Fruit fly (Drosophila melanogaster) whole organism, embryonic: ENCODE results near the gene uncNacbeta.
A peak's percentile ranks its signal among the peaks of the same experiment; 100 is the strongest.

Experiments used
- Atf6 ChIP-seq: fragments of 200-800 bp; sonication (Bioruptor generic); IDR thresholded peaks from 2 replicates; pipeline ENCODE4 v1.3.6; 2022; ENCODE audit warnings: missing biosample characterization, missing genetic modification characterization
- Awh ChIP-seq: fragments of 200-800 bp; sonication (Bioruptor generic); IDR thresholded peaks from 2 replicates; pipeline ENCODE4, ENCODE4 v1.3.6; 2022; ENCODE audit warnings: missing biosample characterization, missing genetic modification characterization
- Bteb2 ChIP-seq: fragments of 200-800 bp; sonication (Bioruptor generic); optimal IDR thresholded peaks from 2 replicates; lab custom pipeline; 2016; ENCODE audit warnings: missing biosample characterization, missing genetic modification characterization
- CG10274 ChIP-seq: fragments of 200-800 bp; sonication (Bioruptor generic); optimal IDR thresholded peaks from 3 replicates; lab custom pipeline; 2017; ENCODE audit warnings: missing biosample characterization, mild to moderate bottlenecking, missing genetic modification characterization
- CG11560 ChIP-seq: fragments of 200-800 bp; sonication (Bioruptor generic); IDR thresholded peaks from 3 replicates; pipeline ENCODE4 v1.3.6; 2022; ENCODE audit warnings: missing biosample characterization, missing genetic modification characterization
- CG11695 ChIP-seq: fragments of 200-800 bp; sonication (Bioruptor generic); IDR thresholded peaks from 3 replicates; pipeline ENCODE4 v1.3.6; 2022; ENCODE audit warnings: missing biosample characterization, missing genetic modification characterization
- CG11696 ChIP-seq: fragments of 200-800 bp; sonication (Bioruptor generic); IDR thresholded peaks from 2 replicates; pipeline ENCODE4 v1.3.6; 2022; ENCODE audit warnings: missing biosample characterization, missing genetic modification characterization
- CG13894 ChIP-seq: fragments of 200-800 bp; sonication (Bioruptor generic); optimal IDR thresholded peaks from 3 replicates; lab custom pipeline; 2018; ENCODE audit warnings: missing biosample characterization, mild to moderate bottlenecking, missing genetic modification characterization, moderate library complexity
- CG15269 ChIP-seq: fragments of 200-800 bp; sonication (Bioruptor generic); optimal IDR thresholded peaks from 2 replicates; lab custom pipeline; 2018; ENCODE audit warnings: missing biosample characterization, mild to moderate bottlenecking, missing genetic modification characterization, moderate library complexity
- CG17359 ChIP-seq: fragments of 200-800 bp; sonication (Bioruptor generic); optimal IDR thresholded peaks from 3 replicates; lab custom pipeline; 2018; ENCODE audit warnings: missing biosample characterization, mild to moderate bottlenecking, missing genetic modification characterization, moderate library complexity
- CG17361 ChIP-seq: fragments of 200-800 bp; sonication (Bioruptor generic); IDR thresholded peaks from 3 replicates; pipeline ENCODE4 v1.3.6; 2022; ENCODE audit warnings: missing biosample characterization, missing genetic modification characterization
- CG2712 ChIP-seq: fragments of 200-800 bp; optimal IDR thresholded peaks from 3 replicates; lab custom pipeline; 2019; ENCODE audit warnings: missing biosample characterization, mild to moderate bottlenecking, missing genetic modification characterization, moderate library complexity
- CG3163 ChIP-seq: fragments of 200-800 bp; sonication (Bioruptor generic); optimal IDR thresholded peaks from 3 replicates; lab custom pipeline; 2016; ENCODE audit warnings: missing biosample characterization, missing genetic modification characterization
- CG4424 ChIP-seq: fragments of 200-800 bp; sonication (Bioruptor generic); optimal IDR thresholded peaks from 3 replicates; lab custom pipeline; 2016; ENCODE audit warnings: missing biosample characterization, missing genetic modification characterization
- CG4730 ChIP-seq: fragments of 200-800 bp; sonication (Bioruptor generic); IDR thresholded peaks from 2 replicates; pipeline ENCODE4 v1.3.6; 2022; ENCODE audit warnings: missing biosample characterization, missing genetic modification characterization
- CG6254 ChIP-seq: fragments of 200-800 bp; sonication (Bioruptor generic); optimal IDR thresholded peaks from 3 replicates; lab custom pipeline; 2017; ENCODE audit warnings: mild to moderate bottlenecking, missing biosample characterization, missing genetic modification reagents, missing genetic modification characterization
- CG6791 ChIP-seq: fragments of 200-800 bp; sonication (Bioruptor generic); IDR thresholded peaks from 3 replicates; pipeline ENCODE4 v1.3.6; 2022; ENCODE audit warnings: missing biosample characterization, missing genetic modification characterization; ENCODE audit not compliant: partially characterized antibody
- CG7745 ChIP-seq: fragments of 200-800 bp; sonication (Bioruptor generic); optimal IDR thresholded peaks from 2 replicates; lab custom pipeline; 2018; ENCODE audit warnings: missing biosample characterization, mild to moderate bottlenecking, missing genetic modification characterization, moderate library complexity
- CG7786 ChIP-seq: fragments of 200-800 bp; sonication (Bioruptor generic); optimal IDR thresholded peaks from 2 replicates; lab custom pipeline; 2016; ENCODE audit warnings: missing biosample characterization, missing genetic modification characterization
- CG9609 ChIP-seq: fragments of 200-800 bp; sonication (Bioruptor generic); optimal IDR thresholded peaks from 3 replicates; lab custom pipeline; 2016; ENCODE audit warnings: missing biosample characterization, missing genetic modification characterization
- CG9727 ChIP-seq: fragments of 200-800 bp; sonication (Bioruptor generic); optimal IDR thresholded peaks from 3 replicates; lab custom pipeline; 2017; ENCODE audit warnings: missing biosample characterization, mild to moderate bottlenecking, missing genetic modification characterization
- CG9817 ChIP-seq: fragments of 200-800 bp; sonication (Bioruptor generic); optimal IDR thresholded peaks from 2 replicates; lab custom pipeline; 2018; ENCODE audit warnings: missing biosample characterization, mild to moderate bottlenecking, missing genetic modification characterization, moderate library complexity
- CoRest ChIP-seq: fragments of 200-800 bp; sonication (Bioruptor generic); optimal IDR thresholded peaks from 3 replicates; lab custom pipeline; 2018; ENCODE audit warnings: missing biosample characterization, mild to moderate bottlenecking, missing genetic modification characterization, moderate library complexity
- Doc3 ChIP-seq: fragments of 200-800 bp; sonication (Bioruptor generic); IDR thresholded peaks from 3 replicates; pipeline ENCODE4 v1.3.6; 2022; ENCODE audit warnings: missing biosample characterization, missing genetic modification characterization; ENCODE audit not compliant: partially characterized antibody
- Hmx ChIP-seq: fragments of 200-800 bp; sonication (Bioruptor generic); optimal IDR thresholded peaks from 2 replicates; lab custom pipeline; 2016; ENCODE audit warnings: missing biosample characterization, missing genetic modification characterization
- Hr3 ChIP-seq: fragments of 200-800 bp; sonication (Bioruptor generic); optimal IDR thresholded peaks from 3 replicates; lab custom pipeline; 2016; ENCODE audit warnings: missing biosample characterization, missing genetic modification characterization
- Hr39 ChIP-seq: fragments of >200 bp; optimal IDR thresholded peaks from 2 replicates; lab custom pipeline; 2017
- MTF-1 ChIP-seq: fragments of 200-800 bp; sonication (Bioruptor generic); optimal IDR thresholded peaks from 2 replicates; lab custom pipeline; 2018; ENCODE audit warnings: missing biosample characterization, mild to moderate bottlenecking, missing genetic modification characterization, borderline replicate concordance
- Med ChIP-seq: fragments of 200-800 bp; sonication (Bioruptor generic); peaks from one replicate; lab custom pipeline; 2016; ENCODE audit warnings: missing biosample characterization, missing genetic modification characterization, mild to moderate bottlenecking, inconsistent platforms, moderate library complexity
- Mrtf ChIP-seq: fragments of 200-800 bp; sonication (Bioruptor generic); IDR thresholded peaks from 3 replicates; pipeline ENCODE4 v1.3.6; 2022; ENCODE audit warnings: missing biosample characterization, missing genetic modification characterization
- Rx ChIP-seq: fragments of 200-800 bp; sonication (Bioruptor generic); IDR thresholded peaks from 2 replicates; pipeline ENCODE4 v1.3.6; 2022; ENCODE audit warnings: missing biosample characterization, missing genetic modification characterization
- Scr ChIP-seq: fragments of 200-800 bp; sonication (Bioruptor generic); IDR thresholded peaks from 2 replicates; pipeline ENCODE4 v1.3.6; 2022; ENCODE audit warnings: missing biosample characterization, missing genetic modification characterization; ENCODE audit not compliant: partially characterized antibody
- Sin3A ChIP-seq: fragments of >200 bp; optimal IDR thresholded peaks from 2 replicates; lab custom pipeline; 2018
- amos ChIP-seq: fragments of 200-800 bp; sonication (Bioruptor generic); IDR thresholded peaks from 2 replicates; pipeline ENCODE4 v1.3.6; 2022; ENCODE audit warnings: missing biosample characterization, missing genetic modification characterization; ENCODE audit not compliant: partially characterized antibody
- ap ChIP-seq: fragments of 200-800 bp; sonication (Bioruptor generic); IDR thresholded peaks from 2 replicates; pipeline ENCODE4 v1.3.6; 2022; ENCODE audit warnings: missing biosample characterization, missing genetic modification characterization
- bowl ChIP-seq: fragments of 200-800 bp; sonication (Bioruptor generic); IDR thresholded peaks from 2 replicates; pipeline ENCODE4 v1.3.6; 2022; ENCODE audit warnings: missing biosample characterization, missing genetic modification characterization
- chinmo ChIP-seq: fragments of 200-800 bp; sonication (Bioruptor generic); IDR thresholded peaks from 4 replicates; pipeline ENCODE4 v1.3.6; 2022; ENCODE audit warnings: missing biosample characterization, missing genetic modification characterization; ENCODE audit not compliant: partially characterized antibody
- dm ChIP-seq: fragments of 200-800 bp; sonication (Bioruptor generic); optimal IDR thresholded peaks from 3 replicates; lab custom pipeline; 2016; ENCODE audit warnings: missing biosample characterization, missing genetic modification characterization
- fd102C ChIP-seq: fragments of 200-800 bp; sonication (Bioruptor generic); optimal IDR thresholded peaks from 2 replicates; lab custom pipeline; 2018; ENCODE audit warnings: missing biosample characterization, mild to moderate bottlenecking, missing genetic modification characterization, moderate library complexity
- fu2 ChIP-seq: fragments of 200-800 bp; sonication (Bioruptor generic); optimal IDR thresholded peaks from 2 replicates; lab custom pipeline; 2016; ENCODE audit warnings: missing biosample characterization, missing genetic modification characterization
- grau ChIP-seq: fragments of 200-800 bp; optimal IDR thresholded peaks from 3 replicates; lab custom pipeline; 2019; ENCODE audit warnings: missing biosample characterization, mild to moderate bottlenecking, missing genetic modification characterization, moderate library complexity
- ind ChIP-seq: fragments of 200-800 bp; sonication (Bioruptor generic); optimal IDR thresholded peaks from 3 replicates; lab custom pipeline; 2016; ENCODE audit warnings: missing biosample characterization, missing genetic modification characterization
- ken ChIP-seq: fragments of 200-800 bp; sonication (Bioruptor generic); IDR thresholded peaks from 3 replicates; pipeline ENCODE4 v1.3.6; 2022; ENCODE audit warnings: missing biosample characterization, missing genetic modification characterization
- kni ChIP-seq: fragments of 200-800 bp; sonication (Bioruptor generic); optimal IDR thresholded peaks from 3 replicates; lab custom pipeline; 2017; ENCODE audit warnings: mild to moderate bottlenecking, missing biosample characterization, missing genetic modification reagents, missing genetic modification characterization
- maf-S ChIP-seq: fragments of 200-800 bp; sonication (Bioruptor generic); optimal IDR thresholded peaks from 2 replicates; lab custom pipeline; 2016; ENCODE audit warnings: missing biosample characterization, missing genetic modification characterization
- phol ChIP-seq: fragments of 200-800 bp; sonication (Bioruptor generic); optimal IDR thresholded peaks from 3 replicates; lab custom pipeline; 2018; ENCODE audit warnings: missing biosample characterization, mild to moderate bottlenecking, missing genetic modification characterization, moderate library complexity
- psq ChIP-seq: fragments of 200-800 bp; sonication (Bioruptor generic); optimal IDR thresholded peaks from 2 replicates; lab custom pipeline; 2017; ENCODE audit warnings: missing biosample characterization, missing genetic modification characterization
- sob ChIP-seq: fragments of 200-800 bp; sonication (Bioruptor generic); IDR thresholded peaks from 2 replicates; pipeline ENCODE4 v1.3.6; 2022; ENCODE audit warnings: missing biosample characterization, missing genetic modification characterization
- usp ChIP-seq: fragments of >200 bp; optimal IDR thresholded peaks from 2 replicates; lab custom pipeline; 2017; ENCODE audit warnings: missing biosample characterization, missing genetic modification characterization
- vnd ChIP-seq: fragments of 200-800 bp; sonication (Bioruptor generic); IDR thresholded peaks from 3 replicates; pipeline ENCODE4 v1.3.6; 2022; ENCODE audit warnings: missing biosample characterization, missing genetic modification characterization; ENCODE audit not compliant: partially characterized antibody
- z ChIP-seq: fragments of 200-800 bp; sonication (Bioruptor generic); IDR thresholded peaks from 3 replicates; pipeline ENCODE4 v1.3.6; 2022; ENCODE audit warnings: missing biosample characterization, missing genetic modification characterization

uncNacbeta gene

DNA sequence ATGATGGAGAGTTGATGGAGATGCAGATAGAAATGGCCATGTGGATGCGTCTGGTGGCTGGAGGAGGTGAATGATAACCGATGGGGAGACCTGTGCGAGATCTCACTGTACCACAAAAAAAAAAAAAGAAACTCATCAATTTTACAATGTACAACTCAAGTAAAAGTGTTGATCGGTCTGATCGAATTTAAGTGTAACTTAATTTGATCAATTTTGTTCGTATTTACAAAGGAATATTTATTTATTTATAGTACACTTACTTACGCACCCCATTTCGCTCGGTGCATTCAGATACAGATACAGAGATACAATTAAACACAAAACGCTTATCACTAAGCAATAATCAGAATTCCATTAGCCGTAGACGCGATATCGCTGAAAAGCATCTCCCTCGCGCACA lies 40.9 kb downstream of the uncNacbeta start (continued):
- TF ChIP-seq ind (GFP tag; lab: Kevin White, UChicago) (peak; percentile 63), Sin3A (lab: Kevin White, UChicago) (no peak), maf-S (no peak), Hmx (GFP tag; lab: Kevin White, UChicago) (no peak), vnd (GFP tag; lab: Robert Waterston, UW) (no peak), Awh (peak; percentile 73), CG11695 (GFP tag; lab: Robert Waterston, UW) (peak; percentile 51; the same call in 1 of the 3 replicates), CoRest (tag; lab: Kevin White, UChicago) (peak; percentile 53), Scr (GFP tag; lab: Robert Waterston, UW) (no peak), CG15269 (peak; percentile 12), CG6791 (GFP tag; lab: Robert Waterston, UW) (no peak), amos (GFP tag; lab: Robert Waterston, UW) (no peak), CG11560 (tag; lab: Robert Waterston, UW) (no peak), bowl (GFP tag; lab: Robert Waterston, UW) (no peak), chinmo (no peak), dm (GFP tag; lab: Kevin White, UChicago) (no peak), ken (GFP tag; lab: Robert Waterston, UW) (peak; percentile 45; the same call in 1 of the 3 replicates), z (0 out of 3 replicates have a peak, but pooled peaks have one; percentile 38), Hr39 (lab: Kevin White, UChicago) (no peak), CG11696 (GFP tag; lab: Robert Waterston, UW) (0 out of 2 replicates have a peak, but pooled peaks have one; percentile 10), phol (peak; percentile 74), kni (GFP tag; lab: Kevin White, UChicago) (no peak), CG4424 (GFP tag; lab: Kevin White, UChicago) (peak; percentile 70), fu2 (GFP tag; lab: Kevin White, UChicago) (no peak), CG2712 (peak; percentile 71), CG7745 (tag; lab: Kevin White, UChicago) (no peak), usp (no peak), CG7786 (no peak), CG9609 (GFP tag; lab: Kevin White, UChicago) (no peak), Hr3 (GFP tag; lab: Kevin White, UChicago) (peak; percentile 50), CG17361 (GFP tag; lab: Robert Waterston, UW) (peak; percentile 48; the same call in 2 of the 3 replicates), Rx (GFP tag; lab: Robert Waterston, UW) (no peak), MTF-1 (peak; percentile 36), Doc3 (no peak), CG6254 (GFP tag; lab: Kevin White, UChicago) (peak; percentile 33), Atf6 (GFP tag; lab: Robert Waterston, UW) (no peak), sob (peak; percentile 43; the same call in 1 of the 2 replicates), CG13894 (tag; lab: Kevin White, UChicago) (no peak), CG9727 (GFP tag; lab: Kevin White, UChicago) (peak; percentile 47), CG3163 (GFP tag; lab: Kevin White, UChicago) (no peak), CG10274 (peak; percentile 8), grau (tag; lab: Kevin White, UChicago) (peak; percentile 29), CG4730 (GFP tag; lab: Robert Waterston, UW) (peak; percentile 40; the same call in 1 of the 2 replicates), Mrtf (GFP tag; lab: Robert Waterston, UW) (peak; percentile 40; the same call in 1 of the 3 replicates), Bteb2 (GFP tag; lab: Kevin White, UChicago) (peak; percentile 35), CG9817 (tag; lab: Kevin White, UChicago) (no peak), ap (GFP tag; lab: Robert Waterston, UW) (peak; percentile 48; the same call in 1 of the 2 replicates), psq (GFP tag; lab: Kevin White, UChicago) (no peak), CG17359 (tag; lab: Kevin White, UChicago) (peak; percentile 27), fd102C (GFP tag; lab: Kevin White, UChicago) (peak; percentile 34), Med (GFP tag; lab: Kevin White, UChicago) (peak; percentile 16)
